Fruit fly (Drosophila melanogaster): ENCODE results near the gene iPLA2-VIA.

dm6 chr3L:9821138-9821681 is 42.9 kb downstream of the iPLA2-VIA start:
- TF ChIP-seq mld (GFP tag; IDR thresholded peaks at IDR 0.05; ENCODE audit: partially characterized antibody) (no peak), lmd (GFP tag; IDR thresholded peaks at IDR 0.05) (no peak), Atf6 (GFP tag; IDR thresholded peaks at IDR 0.05) (no peak), Dek (tag; optimal IDR thresholded peaks at IDR 0.05) (no peak), yki (optimal IDR thresholded peaks at IDR 0.05) (no peak)

Measured in whole organism, embryonic.